Fruit fly (Drosophila melanogaster) whole organism, embryonic: ENCODE measurements around the gene CG8516.

Experiments used
- Atf6 ChIP-seq: fragments of 200-800 bp; sonication (Bioruptor generic); IDR thresholded peaks from 2 replicates; pipeline ENCODE4 v1.3.6; 2022; ENCODE audit warnings: missing biosample characterization, missing genetic modification characterization
- CG10959 ChIP-seq: fragments of 200-800 bp; sonication (Bioruptor generic); IDR thresholded peaks from 2 replicates; pipeline ENCODE4 v1.3.6; 2022; ENCODE audit warnings: missing biosample characterization, missing genetic modification characterization
- CG12299 ChIP-seq: fragments of 200-800 bp; sonication (Bioruptor generic); optimal IDR thresholded peaks from 2 replicates; lab custom pipeline; 2018; ENCODE audit warnings: missing biosample characterization, mild to moderate bottlenecking, missing genetic modification characterization
- CG12769 ChIP-seq: fragments of 200-800 bp; sonication (Bioruptor generic); optimal IDR thresholded peaks from 2 replicates; lab custom pipeline; 2019; ENCODE audit warnings: missing biosample characterization, mild to moderate bottlenecking, missing genetic modification characterization, moderate library complexity
- CG13624 ChIP-seq: fragments of 200-800 bp; sonication (Bioruptor generic); optimal IDR thresholded peaks from 2 replicates; lab custom pipeline; 2016; ENCODE audit warnings: missing biosample characterization, missing genetic modification characterization
- CG14710 ChIP-seq: fragments of 200-800 bp; sonication (Bioruptor generic); optimal IDR thresholded peaks from 3 replicates; lab custom pipeline; 2019; ENCODE audit warnings: missing biosample characterization, mild to moderate bottlenecking, missing genetic modification characterization, moderate library complexity
- CG15269 ChIP-seq: fragments of 200-800 bp; sonication (Bioruptor generic); optimal IDR thresholded peaks from 2 replicates; lab custom pipeline; 2018; ENCODE audit warnings: missing biosample characterization, mild to moderate bottlenecking, missing genetic modification characterization, moderate library complexity
- CG1603 ChIP-seq: fragments of 200-800 bp; sonication (Bioruptor generic); optimal IDR thresholded peaks from 2 replicates; lab custom pipeline; 2019; ENCODE audit warnings: missing biosample characterization, mild to moderate bottlenecking, missing genetic modification characterization, moderate library complexity
- CG2120 ChIP-seq: fragments of 200-800 bp; sonication (Bioruptor generic); optimal IDR thresholded peaks from 3 replicates; lab custom pipeline; 2016; ENCODE audit warnings: missing biosample characterization, missing genetic modification characterization
- CG30020 ChIP-seq: fragments of 200-800 bp; optimal IDR thresholded peaks from 2 replicates; lab custom pipeline; 2019; ENCODE audit warnings: missing biosample characterization, mild to moderate bottlenecking, missing genetic modification characterization, moderate library complexity
- CG4404 ChIP-seq: fragments of 200-800 bp; sonication (Bioruptor generic); IDR thresholded peaks from 2 replicates; pipeline ENCODE4 v1.3.6; 2022; ENCODE audit warnings: missing biosample characterization, missing genetic modification characterization
- CG6683 ChIP-seq: fragments of 200-800 bp; sonication (Bioruptor generic); optimal IDR thresholded peaks from 2 replicates; lab custom pipeline; 2017; ENCODE audit warnings: missing biosample characterization, mild to moderate bottlenecking, missing genetic modification characterization, missing genetic modification reagents
- CG7357 ChIP-seq: fragments of 200-800 bp; sonication (Bioruptor generic); IDR thresholded peaks from 3 replicates; pipeline ENCODE4 v1.3.6; 2022; ENCODE audit warnings: missing biosample characterization, missing genetic modification characterization
- CG7745 ChIP-seq: fragments of 200-800 bp; sonication (Bioruptor generic); optimal IDR thresholded peaks from 2 replicates; lab custom pipeline; 2018; ENCODE audit warnings: missing biosample characterization, mild to moderate bottlenecking, missing genetic modification characterization, moderate library complexity
- CG9437 ChIP-seq: fragments of 200-800 bp; sonication (Bioruptor generic); optimal IDR thresholded peaks from 2 replicates; lab custom pipeline; 2018; ENCODE audit warnings: missing biosample characterization, mild to moderate bottlenecking, missing genetic modification characterization
- CG9797 ChIP-seq: fragments of 200-800 bp; sonication (Bioruptor generic); optimal IDR thresholded peaks from 3 replicates; lab custom pipeline; 2018; ENCODE audit warnings: missing biosample characterization, mild to moderate bottlenecking, missing genetic modification characterization
- CG9932 ChIP-seq: fragments of 200-800 bp; sonication (Bioruptor generic); IDR thresholded peaks from 2 replicates; pipeline ENCODE4 v1.3.6; 2022; ENCODE audit warnings: missing biosample characterization, missing genetic modification characterization
- Camta ChIP-seq: fragments of 200-800 bp; sonication (Bioruptor generic); optimal IDR thresholded peaks from 2 replicates; lab custom pipeline; 2016; ENCODE audit warnings: missing biosample characterization, missing genetic modification characterization
- D19A ChIP-seq: fragments of 200-800 bp; optimal IDR thresholded peaks from 3 replicates; lab custom pipeline; 2019; ENCODE audit warnings: missing biosample characterization, mild to moderate bottlenecking, missing genetic modification characterization, moderate library complexity
- Elba2 ChIP-seq: fragments of 200-800 bp; sonication (Bioruptor generic); optimal IDR thresholded peaks from 3 replicates; lab custom pipeline; 2016; ENCODE audit warnings: missing biosample characterization, missing genetic modification characterization
- Hr3 ChIP-seq: fragments of 200-800 bp; sonication (Bioruptor generic); optimal IDR thresholded peaks from 3 replicates; lab custom pipeline; 2016; ENCODE audit warnings: missing biosample characterization, missing genetic modification characterization
- Lhr ChIP-seq: fragments of 200-800 bp; sonication (Bioruptor generic); optimal IDR thresholded peaks from 3 replicates; lab custom pipeline; 2017; ENCODE audit warnings: mild to moderate bottlenecking, missing biosample characterization, missing genetic modification reagents, missing genetic modification characterization
- Max ChIP-seq: fragments of 200-800 bp; sonication (Bioruptor generic); optimal IDR thresholded peaks from 2 replicates; lab custom pipeline; 2016; ENCODE audit warnings: missing biosample characterization, mild to moderate bottlenecking, missing genetic modification characterization
- Mrtf ChIP-seq: fragments of 200-800 bp; sonication (Bioruptor generic); IDR thresholded peaks from 3 replicates; pipeline ENCODE4 v1.3.6; 2022; ENCODE audit warnings: missing biosample characterization, missing genetic modification characterization
- NfI ChIP-seq: fragments of 200-800 bp; sonication (Bioruptor generic); optimal IDR thresholded peaks from 3 replicates; lab custom pipeline; 2018; ENCODE audit warnings: missing biosample characterization, mild to moderate bottlenecking, missing genetic modification characterization, moderate library complexity
- Poxn ChIP-seq: fragments of 200-800 bp; sonication (Bioruptor generic); IDR thresholded peaks from 2 replicates; pipeline ENCODE4 v1.3.6; 2022; ENCODE audit warnings: missing biosample characterization, missing genetic modification characterization
- Trl ChIP-seq, 3 experiments: fragments of >200 bp in 2 of 3; fragments of 200-800 bp in 1 of 3; sonication (Bioruptor generic) in 1 of 3; optimal IDR thresholded peaks; 2 replicates in 1 of 3; 3 replicates in 2 of 3; lab custom pipeline; 2016 to 2017; ENCODE audit warnings: missing biosample characterization in 1 of 3, missing genetic modification characterization in 1 of 3
- Usf ChIP-seq: fragments of 200-800 bp; sonication (Bioruptor generic); optimal IDR thresholded peaks from 2 replicates; lab custom pipeline; 2017; ENCODE audit warnings: missing genotype, missing biosample characterization, missing genetic modification characterization
- caup ChIP-seq: fragments of 200-800 bp; sonication (Bioruptor generic); optimal IDR thresholded peaks from 3 replicates; lab custom pipeline; 2017; ENCODE audit warnings: missing biosample characterization, mild to moderate bottlenecking, missing genetic modification characterization, moderate library complexity; ENCODE audit not compliant: severe bottlenecking
- cg ChIP-seq: fragments of 200-800 bp; sonication (Bioruptor generic); optimal IDR thresholded peaks from 3 replicates; lab custom pipeline; 2019; ENCODE audit warnings: missing biosample characterization, mild to moderate bottlenecking, missing genetic modification characterization, moderate library complexity
- ci ChIP-seq: fragments of 200-800 bp; sonication (Bioruptor generic); IDR thresholded peaks from 3 replicates; pipeline ENCODE4 v1.3.6; 2022; ENCODE audit warnings: missing biosample characterization, missing genetic modification characterization
- fru ChIP-seq: fragments of >200 bp; optimal IDR thresholded peaks from 2 replicates; lab custom pipeline; 2017
- grau ChIP-seq: fragments of 200-800 bp; optimal IDR thresholded peaks from 3 replicates; lab custom pipeline; 2019; ENCODE audit warnings: missing biosample characterization, mild to moderate bottlenecking, missing genetic modification characterization, moderate library complexity
- her ChIP-seq: fragments of 200-800 bp; sonication (Bioruptor generic); optimal IDR thresholded peaks from 2 replicates; lab custom pipeline; 2016; ENCODE audit warnings: missing biosample characterization, missing genetic modification characterization
- insv ChIP-seq, 2 experiments: fragments of 200-800 bp; sonication (Bioruptor generic); optimal IDR thresholded peaks; 3 replicates each; lab custom pipeline; 2016 to 2018; ENCODE audit warnings: missing biosample characterization in 2 of 2, missing genetic modification characterization in 2 of 2
- lola ChIP-seq, 3 experiments: fragments of >200 bp in 2 of 3; fragments of 200-800 bp in 1 of 3; sonication (Bioruptor generic) in 1 of 3; optimal IDR thresholded peaks; 2 replicates each; lab custom pipeline; 2017 to 2019; ENCODE audit warnings: missing biosample characterization in 3 of 3, missing genetic modification characterization in 3 of 3, mild to moderate bottlenecking in 1 of 3, moderate library complexity in 1 of 3
- maf-S ChIP-seq: fragments of 200-800 bp; sonication (Bioruptor generic); optimal IDR thresholded peaks from 2 replicates; lab custom pipeline; 2016; ENCODE audit warnings: missing biosample characterization, missing genetic modification characterization
- pita ChIP-seq: fragments of 200-800 bp; sonication (Bioruptor generic); optimal IDR thresholded peaks from 2 replicates; lab custom pipeline; 2017; ENCODE audit warnings: missing biosample characterization, mild to moderate bottlenecking, missing genetic modification characterization
- psq ChIP-seq: fragments of 200-800 bp; sonication (Bioruptor generic); optimal IDR thresholded peaks from 2 replicates; lab custom pipeline; 2017; ENCODE audit warnings: missing biosample characterization, missing genetic modification characterization
- pzg ChIP-seq: fragments of 200-800 bp; sonication (Bioruptor generic); optimal IDR thresholded peaks from 3 replicates; lab custom pipeline; 2018; ENCODE audit warnings: missing biosample characterization, mild to moderate bottlenecking, missing genetic modification characterization, moderate library complexity
- repo ChIP-seq: fragments of 200-800 bp; sonication (Bioruptor generic); optimal IDR thresholded peaks from 2 replicates; lab custom pipeline; 2016; ENCODE audit warnings: missing biosample characterization, missing genetic modification characterization
- seq ChIP-seq: fragments of 200-800 bp; sonication (Bioruptor generic); IDR thresholded peaks from 2 replicates; pipeline ENCODE4 v1.3.6; 2022; ENCODE audit warnings: missing biosample characterization, missing genetic modification characterization
- slbo ChIP-seq: fragments of 200-800 bp; sonication (Bioruptor generic); IDR thresholded peaks from 2 replicates; pipeline ENCODE4 v1.3.6; 2022; ENCODE audit warnings: missing biosample characterization, missing genetic modification characterization
- slp2 ChIP-seq: fragments of 200-800 bp; sonication (Bioruptor generic); optimal IDR thresholded peaks from 2 replicates; lab custom pipeline; 2016; ENCODE audit warnings: missing biosample characterization, missing genetic modification characterization
- sr ChIP-seq: fragments of 200-800 bp; sonication (Bioruptor generic); IDR thresholded peaks from 3 replicates; pipeline ENCODE4 v1.3.6; 2022; ENCODE audit warnings: missing biosample characterization, missing genetic modification characterization
- tgo ChIP-seq: fragments of 200-800 bp; sonication (Bioruptor generic); IDR thresholded peaks from 3 replicates; pipeline ENCODE4 v1.3.6; 2022; ENCODE audit warnings: missing biosample characterization, missing genetic modification characterization
- tio ChIP-seq: fragments of 200-800 bp; sonication (Bioruptor generic); optimal IDR thresholded peaks from 2 replicates; lab custom pipeline; 2017; ENCODE audit warnings: missing biosample characterization, missing genetic modification characterization, inconsistent platforms
- toy ChIP-seq: fragments of 200-800 bp; sonication (Bioruptor generic); IDR thresholded peaks from 2 replicates; pipeline ENCODE4 v1.3.6; 2022; ENCODE audit warnings: missing biosample characterization, missing genetic modification characterization
- ttk ChIP-seq: fragments of 200-800 bp; sonication (Bioruptor generic); IDR thresholded peaks from 2 replicates; pipeline ENCODE4 v2.1.2; 2022; ENCODE audit warnings: missing biosample characterization, missing genetic modification characterization
- vnd ChIP-seq: fragments of 200-800 bp; sonication (Bioruptor generic); IDR thresholded peaks from 3 replicates; pipeline ENCODE4 v1.3.6; 2022; ENCODE audit warnings: missing biosample characterization, missing genetic modification characterization; ENCODE audit not compliant: partially characterized antibody
- wor ChIP-seq: fragments of 200-800 bp; sonication (Bioruptor generic); IDR thresholded peaks from 2 replicates; pipeline ENCODE4 v1.3.6; 2022; ENCODE audit warnings: missing biosample characterization, missing genetic modification characterization

The CG8516 gene

dm6 chr3R:9808946-9809545 is 16.0 kb downstream of the CG8516 start, which contains the start of gene FBXO11 (continued):
- TF ChIP-seq Max (GFP tag; lab: Kevin White, UChicago) (peak; percentile 29), CG7745 (tag; lab: Kevin White, UChicago) (no peak), slbo (GFP tag; lab: Robert Waterston, UW) (no peak), CG4404 (no peak), seq (no peak), Poxn (GFP tag; lab: Robert Waterston, UW) (no peak), pzg (peak; percentile 88), repo (peak; percentile 6), Trl (optimal IDR thresholded peaks at IDR 0.05; lab: Kevin White, UChicago) (no peak), Trl (GFP tag; optimal IDR thresholded peaks at IDR 0.05; lab: Kevin White, UChicago) (no peak), CG1603 (tag; lab: Kevin White, UChicago) (no peak), Hr3 (GFP tag; lab: Kevin White, UChicago) (no peak), Usf (GFP tag; lab: Kevin White, UChicago) (no peak), cg (GFP tag; lab: Kevin White, UChicago) (peak; percentile 94), Elba2 (GFP tag; lab: Kevin White, UChicago) (peak; percentile 55), CG14710 (peak; percentile 36), CG9932 (no peak), Mrtf (GFP tag; lab: Robert Waterston, UW) (no peak), toy (GFP tag; lab: Robert Waterston, UW) (no peak), CG12769 (tag; lab: Kevin White, UChicago) (no peak), Atf6 (GFP tag; lab: Robert Waterston, UW) (no peak), maf-S (GFP tag; lab: Kevin White, UChicago) (no peak), insv (GFP tag; optimal IDR thresholded peaks at IDR 0.05; lab: Kevin White, UChicago) (peak in 1 of 2 experiments; percentile 15), CG10959 (GFP tag; lab: Robert Waterston, UW) (no peak), slp2 (GFP tag; lab: Kevin White, UChicago) (no peak), CG7357 (no peak), lola (GFP tag; optimal IDR thresholded peaks at IDR 0.05; lab: Kevin White, UChicago) (no peak), grau (no peak), sr (GFP tag; lab: Robert Waterston, UW) (no peak), her (GFP tag; lab: Kevin White, UChicago) (peak; percentile 1), CG30020 (tag; lab: Kevin White, UChicago) (peak; percentile 30), Lhr (peak; percentile 52), vnd (0 out of 3 replicates have a peak, but pooled peaks have one; percentile 24), NfI (GFP tag; lab: Kevin White, UChicago) (no peak), wor (GFP tag; lab: Robert Waterston, UW) (no peak), tio (GFP tag; lab: Kevin White, UChicago) (no peak), CG9797 (GFP tag; lab: Kevin White, UChicago) (peak; percentile 89), psq (GFP tag; lab: Kevin White, UChicago) (peak; percentile 100), Camta (GFP tag; lab: Kevin White, UChicago) (no peak), CG2120 (no peak), CG6683 (GFP tag; lab: Kevin White, UChicago) (no peak), ci (GFP tag; lab: Robert Waterston, UW) (peak; percentile 8; the same call in 1 of the 3 replicates), tgo (GFP tag; lab: Robert Waterston, UW) (no peak), CG15269 (tag; lab: Kevin White, UChicago) (no peak), CG12299 (tag; lab: Kevin White, UChicago) (no peak), ttk (GFP tag; lab: Robert Waterston, UW) (peak; percentile 13; the same call in 1 of the 2 replicates), D19A (no peak), CG13624 (peak; percentile 25), pita (GFP tag; lab: Kevin White, UChicago) (no peak), CG9437 (no peak), fru (lab: Kevin White, UChicago) (no peak), caup (GFP tag; lab: Kevin White, UChicago) (peak; percentile 15)
